Worm (Caenorhabditis elegans) whole organism, mixed stage, embryonic: ENCODE data around the gene glrx-21.

Source experiments
- M03D4.4 ChIP-seq: sonication (generic microtip); optimal IDR thresholded peaks from 2 replicates; lab custom pipeline; 2017; ENCODE audit warnings: mild to moderate bottlenecking, missing genetic modification characterization, missing compliant biosample characterization
- bed-3 ChIP-seq: fragments of 200-800 bp; sonication (Bioruptor generic); optimal IDR thresholded peaks from 3 replicates; lab custom pipeline; 2018; ENCODE audit warnings: mild to moderate bottlenecking, missing genetic modification characterization, moderate library complexity, missing compliant biosample characterization
- blmp-1 ChIP-seq: fragments of 150-350 bp; optimal IDR thresholded peaks from 2 replicates; lab custom pipeline; 2014; ENCODE audit warnings: missing biosample characterization, missing genetic modification characterization
- ceh-39 ChIP-seq: fragments of 150-350 bp; optimal IDR thresholded peaks from 2 replicates; lab custom pipeline; 2014; ENCODE audit warnings: missing biosample characterization, missing genetic modification characterization
- ceh-43 ChIP-seq: fragments of 200-800 bp; sonication (Bioruptor generic); optimal IDR thresholded peaks from 2 replicates; lab custom pipeline; 2018; ENCODE audit warnings: mild to moderate bottlenecking, missing genetic modification characterization, moderate library complexity, missing compliant biosample characterization
- ceh-83 ChIP-seq: fragments of 200-800 bp; sonication (Bioruptor generic); optimal IDR thresholded peaks from 2 replicates; lab custom pipeline; 2018; ENCODE audit warnings: mild to moderate bottlenecking, missing genetic modification characterization, missing compliant biosample characterization
- ces-1 ChIP-seq: fragments of 150-350 bp; optimal IDR thresholded peaks from 2 replicates; lab custom pipeline; 2014; ENCODE audit warnings: missing biosample characterization, missing genetic modification reagents, missing genetic modification characterization
- cnd-1 ChIP-seq: fragments of 200-800 bp; sonication (Bioruptor generic); optimal IDR thresholded peaks from 2 replicates; lab custom pipeline; 2018; ENCODE audit warnings: mild to moderate bottlenecking, missing genetic modification characterization, missing compliant biosample characterization
- drap-1 ChIP-seq: fragments of 200-800 bp; sonication (Bioruptor generic); optimal IDR thresholded peaks from 3 replicates; lab custom pipeline; 2018; ENCODE audit warnings: mild to moderate bottlenecking, missing genetic modification characterization, missing compliant biosample characterization
- elt-1 ChIP-seq: sonication (generic microtip); optimal IDR thresholded peaks from 2 replicates; lab custom pipeline; 2017; ENCODE audit warnings: missing genetic modification characterization, mild to moderate bottlenecking, missing compliant biosample characterization, antibody characterized with exemption, moderate library complexity, borderline replicate concordance; ENCODE audit not compliant: insufficient read depth
- elt-3 ChIP-seq: fragments of 150-350 bp; optimal IDR thresholded peaks from 2 replicates; lab custom pipeline; 2014; ENCODE audit warnings: missing biosample characterization, missing genetic modification characterization
- flh-1 ChIP-seq: fragments of 200-800 bp; sonication (Bioruptor generic); optimal IDR thresholded peaks from 2 replicates; lab custom pipeline; 2018; ENCODE audit warnings: mild to moderate bottlenecking, missing genetic modification characterization, moderate library complexity, missing compliant biosample characterization
- ham-2 ChIP-seq: fragments of 200-800 bp; sonication (Bioruptor generic); optimal IDR thresholded peaks from 2 replicates; lab custom pipeline; 2018; ENCODE audit warnings: mild to moderate bottlenecking, missing genetic modification characterization, missing compliant biosample characterization
- hlh-1 ChIP-seq: fragments of 150-350 bp; optimal IDR thresholded peaks from 2 replicates; lab custom pipeline; 2014; ENCODE audit warnings: missing biosample characterization, missing genetic modification reagents, missing genetic modification characterization
- lin-13 ChIP-seq: fragments of 150-350 bp; optimal IDR thresholded peaks from 2 replicates; lab custom pipeline; 2014; ENCODE audit warnings: missing biosample characterization, missing genetic modification characterization
- lin-32 ChIP-seq: fragments of 200-800 bp; sonication (Bioruptor generic); optimal IDR thresholded peaks from 2 replicates; lab custom pipeline; 2018; ENCODE audit warnings: mild to moderate bottlenecking, missing genetic modification characterization, missing compliant biosample characterization
- lsy-2 ChIP-seq: fragments of 150-350 bp; optimal IDR thresholded peaks from 2 replicates; lab custom pipeline; 2014; ENCODE audit warnings: missing biosample characterization, missing genetic modification characterization
- mab-5 ChIP-seq: fragments of 150-350 bp; optimal IDR thresholded peaks from 2 replicates; lab custom pipeline; 2014; ENCODE audit warnings: missing biosample characterization, missing genetic modification characterization
- mep-1 ChIP-seq: fragments of 150-350 bp; optimal IDR thresholded peaks from 2 replicates; lab custom pipeline; 2017; ENCODE audit warnings: missing biosample characterization, missing genetic modification reagents, missing genetic modification characterization, inconsistent platforms
- mls-2 ChIP-seq: sonication (generic microtip); optimal IDR thresholded peaks from 2 replicates; lab custom pipeline; 2016; ENCODE audit warnings: mild to moderate bottlenecking, missing genetic modification characterization, moderate library complexity, missing compliant biosample characterization
- nhr-12 ChIP-seq: fragments of 150-350 bp; optimal IDR thresholded peaks from 2 replicates; lab custom pipeline; 2014; ENCODE audit warnings: missing biosample characterization, missing genetic modification characterization
- nhr-2 ChIP-seq: fragments of 150-350 bp; optimal IDR thresholded peaks from 2 replicates; lab custom pipeline; 2014; ENCODE audit warnings: missing biosample characterization, missing genetic modification characterization
- nhr-237 ChIP-seq: fragments of 150-350 bp; optimal IDR thresholded peaks from 2 replicates; lab custom pipeline; 2014; ENCODE audit warnings: missing biosample characterization, missing genetic modification characterization
- nhr-28 ChIP-seq: fragments of 150-350 bp; optimal IDR thresholded peaks from 2 replicates; lab custom pipeline; 2014; ENCODE audit warnings: missing biosample characterization, missing genetic modification characterization
- nhr-76 ChIP-seq: sonication (generic microtip); optimal IDR thresholded peaks from 2 replicates; lab custom pipeline; 2017; ENCODE audit warnings: missing biosample characterization, missing genetic modification characterization
- pha-4 ChIP-seq: fragments of 150-350 bp; optimal IDR thresholded peaks from 2 replicates; lab custom pipeline; 2018; ENCODE audit warnings: missing biosample characterization, missing genetic modification reagents, missing genetic modification characterization
- sem-2 ChIP-seq: fragments of 200-800 bp; sonication (Bioruptor generic); optimal IDR thresholded peaks from 2 replicates; lab custom pipeline; 2018; ENCODE audit warnings: mild to moderate bottlenecking, missing genetic modification characterization, missing compliant biosample characterization
- snpc-4 ChIP-seq: fragments of 150-350 bp; optimal IDR thresholded peaks from 2 replicates; lab custom pipeline; 2014; ENCODE audit warnings: missing biosample characterization, missing genetic modification characterization
- sptf-1 ChIP-seq: sonication (generic microtip); optimal IDR thresholded peaks from 2 replicates; lab custom pipeline; 2017; ENCODE audit warnings: mild to moderate bottlenecking, missing genetic modification characterization, moderate library complexity, missing compliant biosample characterization
- tbx-8 ChIP-seq: fragments of 200-800 bp; sonication (Bioruptor generic); optimal IDR thresholded peaks from 2 replicates; lab custom pipeline; 2018; ENCODE audit warnings: mild to moderate bottlenecking, missing genetic modification characterization, moderate library complexity, missing compliant biosample characterization
- unc-120 ChIP-seq: sonication (generic microtip); optimal IDR thresholded peaks from 2 replicates; lab custom pipeline; 2017; ENCODE audit warnings: missing genetic modification characterization, missing compliant biosample characterization; ENCODE audit not compliant: poor library complexity, severe bottlenecking
- unc-39 ChIP-seq: fragments of 150-350 bp; optimal IDR thresholded peaks from 2 replicates; lab custom pipeline; 2014; ENCODE audit warnings: missing biosample characterization, missing genetic modification characterization
- unc-62 ChIP-seq: fragments of 150-350 bp; optimal IDR thresholded peaks from 2 replicates; lab custom pipeline; 2014; ENCODE audit warnings: missing biosample characterization, missing genetic modification reagents, missing genetic modification characterization
- zip-8 ChIP-seq: fragments of 150-350 bp; optimal IDR thresholded peaks from 2 replicates; lab custom pipeline; 2014; ENCODE audit warnings: missing biosample characterization, missing genetic modification characterization
- ztf-11 ChIP-seq: fragments of 150-350 bp; optimal IDR thresholded peaks from 2 replicates; lab custom pipeline; 2014; ENCODE audit warnings: missing biosample characterization, missing genetic modification characterization

glrx-21 gene

ce11 chrIII:5310940-5311339 is 35.0 kb downstream of the glrx-21 start, which contains the start of gene pqe-1:
pqe-1 (plus strand) TSS chrIII:5311240.
- TF ChIP-seq hlh-1 (tag; lab: Kevin White, UChicago): no peak
- TF ChIP-seq nhr-12: no peak
- TF ChIP-seq ces-1: no peak
- TF ChIP-seq lin-32: no peak
- TF ChIP-seq ceh-43 (GFP tag; lab: Kevin White, UChicago): no peak
- no peak for TF ChIP-seq unc-39 (tag; lab: Kevin White, UChicago)
- no peak for TF ChIP-seq cnd-1 (tag; lab: Kevin White, UChicago)
- TF ChIP-seq tbx-8: no peak
- no peak for TF ChIP-seq nhr-2 (tag; lab: Kevin White, UChicago)
- TF ChIP-seq nhr-76 (tag; lab: Kevin White, UChicago): no peak

ce11 chrIII:5310403-5310802 is 35.5 kb downstream of the glrx-21 start:
- TF ChIP-seq sptf-1 (tag; lab: Kevin White, UChicago): no peak
- TF ChIP-seq nhr-12: no peak
- no peak for TF ChIP-seq mep-1
- TF ChIP-seq lsy-2 (tag; lab: Kevin White, UChicago): no peak
- no peak for TF ChIP-seq mls-2 (tag; lab: Kevin White, UChicago)
- no peak for TF ChIP-seq ceh-39 (tag; lab: Kevin White, UChicago)
- TF ChIP-seq ztf-11 (tag; lab: Kevin White, UChicago): no peak
- TF ChIP-seq, all 35 proteins: peak for 0

- TF ChIP-seq lin-32 (peak; percentile 6), cnd-1 (tag; lab: Kevin White, UChicago) (peak; percentile 30), blmp-1 (no peak), drap-1 (GFP tag; lab: Kevin White, UChicago) (no peak), mep-1 (peak; percentile 73), unc-120 (tag; lab: Kevin White, UChicago) (peak; percentile 34), ceh-43 (GFP tag; lab: Kevin White, UChicago) (no peak), flh-1 (GFP tag; lab: Kevin White, UChicago) (no peak), nhr-12 (no peak), nhr-2 (tag; lab: Kevin White, UChicago) (peak; percentile 79), ces-1 (peak; percentile 58), ham-2 (peak; percentile 12), ceh-39 (tag; lab: Kevin White, UChicago) (peak; percentile 40), lin-13 (tag; lab: Kevin White, UChicago) (peak; percentile 29), sem-2 (no peak), snpc-4 (tag; lab: Kevin White, UChicago) (no peak), nhr-237 (no peak), zip-8 (tag; lab: Kevin White, UChicago) (peak; percentile 87), elt-1 (tag; lab: Kevin White, UChicago) (no peak), nhr-76 (tag; lab: Kevin White, UChicago) (no peak), unc-39 (tag; lab: Kevin White, UChicago) (no peak), nhr-28 (tag; lab: Kevin White, UChicago) (no peak), ztf-11 (tag; lab: Kevin White, UChicago) (no peak), ceh-83 (no peak), tbx-8 (no peak), mab-5 (tag; lab: Kevin White, UChicago) (no peak), mls-2 (tag; lab: Kevin White, UChicago) (no peak), hlh-1 (tag; lab: Kevin White, UChicago) (peak; percentile 27), bed-3 (GFP tag; lab: Kevin White, UChicago) (no peak), sptf-1 (tag; lab: Kevin White, UChicago) (peak; percentile 56), pha-4 (tag; lab: Kevin White, UChicago) (peak; percentile 25), elt-3 (no peak), lsy-2 (tag; lab: Kevin White, UChicago) (peak; percentile 58), M03D4.4 (tag; lab: Kevin White, UChicago) (no peak), unc-62 (GFP tag; lab: Kevin White, UChicago) (no peak)
These were observed 37.6 kb downstream of the glrx-21 start, which contains the start of gene mog-3 for ce11 chrIII:5308278-5308677. mog-3 (plus strand) TSS chrIII:5308596.

ce11 chrIII:5305725-5306124 is 40.2 kb downstream of the glrx-21 start:
- no peak for TF ChIP-seq mab-5 (tag; lab: Kevin White, UChicago)
- no peak for TF ChIP-seq nhr-76 (tag; lab: Kevin White, UChicago)
- no peak for TF ChIP-seq elt-1 (tag; lab: Kevin White, UChicago)
- no peak for TF ChIP-seq snpc-4 (tag; lab: Kevin White, UChicago)
- no peak for TF ChIP-seq tbx-8
- TF ChIP-seq M03D4.4 (tag; lab: Kevin White, UChicago): peak; percentile 39
- no peak for TF ChIP-seq pha-4 (tag; lab: Kevin White, UChicago)
- TF ChIP-seq hlh-1 (tag; lab: Kevin White, UChicago): peak; percentile 21
- TF ChIP-seq mep-1: no peak
- TF ChIP-seq elt-3: no peak
- TF ChIP-seq ceh-39 (tag; lab: Kevin White, UChicago): no peak
- no peak for TF ChIP-seq nhr-2 (tag; lab: Kevin White, UChicago)
- no peak for TF ChIP-seq nhr-28 (tag; lab: Kevin White, UChicago)
- no peak for TF ChIP-seq flh-1 (GFP tag; lab: Kevin White, UChicago)
- TF ChIP-seq ham-2: peak; percentile 51
- TF ChIP-seq unc-62 (GFP tag; lab: Kevin White, UChicago): no peak
- peak; percentile 38 for TF ChIP-seq ceh-43 (GFP tag; lab: Kevin White, UChicago)
- TF ChIP-seq lin-13 (tag; lab: Kevin White, UChicago): no peak
- peak; percentile 69 for TF ChIP-seq bed-3 (GFP tag; lab: Kevin White, UChicago)
- TF ChIP-seq lin-32: peak; percentile 63
- no peak for TF ChIP-seq unc-39 (tag; lab: Kevin White, UChicago)
- TF ChIP-seq mls-2 (tag; lab: Kevin White, UChicago): peak; percentile 78
- TF ChIP-seq lsy-2 (tag; lab: Kevin White, UChicago): no peak
- no peak for TF ChIP-seq sem-2
- TF ChIP-seq nhr-237: no peak
- TF ChIP-seq blmp-1: no peak
- no peak for TF ChIP-seq zip-8 (tag; lab: Kevin White, UChicago)
- peak; percentile 75 for TF ChIP-seq sptf-1 (tag; lab: Kevin White, UChicago)
- no peak for TF ChIP-seq ztf-11 (tag; lab: Kevin White, UChicago)
- no peak for TF ChIP-seq nhr-12
- TF ChIP-seq unc-120 (tag; lab: Kevin White, UChicago): peak; percentile 59
- no peak for TF ChIP-seq ceh-83
- TF ChIP-seq cnd-1 (tag; lab: Kevin White, UChicago): peak; percentile 15
- no peak for TF ChIP-seq ces-1
- peak; percentile 73 for TF ChIP-seq drap-1 (GFP tag; lab: Kevin White, UChicago)
